Worm (Caenorhabditis elegans) whole organism, mixed stage, embryonic: ENCODE results near the gene Y75B12A.2.

Source experiments
- M03D4.4 ChIP-seq: sonication (generic microtip); optimal IDR thresholded peaks from 2 replicates; lab custom pipeline; 2017; ENCODE audit warnings: mild to moderate bottlenecking, missing genetic modification characterization, missing compliant biosample characterization
- bed-3 ChIP-seq: fragments of 200-800 bp; sonication (Bioruptor generic); optimal IDR thresholded peaks from 3 replicates; lab custom pipeline; 2018; ENCODE audit warnings: mild to moderate bottlenecking, missing genetic modification characterization, moderate library complexity, missing compliant biosample characterization
- blmp-1 ChIP-seq: fragments of 150-350 bp; optimal IDR thresholded peaks from 2 replicates; lab custom pipeline; 2014; ENCODE audit warnings: missing biosample characterization, missing genetic modification characterization
- ceh-39 ChIP-seq: fragments of 150-350 bp; optimal IDR thresholded peaks from 2 replicates; lab custom pipeline; 2014; ENCODE audit warnings: missing biosample characterization, missing genetic modification characterization
- ceh-43 ChIP-seq: fragments of 200-800 bp; sonication (Bioruptor generic); optimal IDR thresholded peaks from 2 replicates; lab custom pipeline; 2018; ENCODE audit warnings: mild to moderate bottlenecking, missing genetic modification characterization, moderate library complexity, missing compliant biosample characterization
- ceh-83 ChIP-seq: fragments of 200-800 bp; sonication (Bioruptor generic); optimal IDR thresholded peaks from 2 replicates; lab custom pipeline; 2018; ENCODE audit warnings: mild to moderate bottlenecking, missing genetic modification characterization, missing compliant biosample characterization
- ces-1 ChIP-seq: fragments of 150-350 bp; optimal IDR thresholded peaks from 2 replicates; lab custom pipeline; 2014; ENCODE audit warnings: missing biosample characterization, missing genetic modification reagents, missing genetic modification characterization
- elt-1 ChIP-seq: sonication (generic microtip); optimal IDR thresholded peaks from 2 replicates; lab custom pipeline; 2017; ENCODE audit warnings: missing genetic modification characterization, mild to moderate bottlenecking, missing compliant biosample characterization, antibody characterized with exemption, moderate library complexity, borderline replicate concordance; ENCODE audit not compliant: insufficient read depth
- elt-3 ChIP-seq: fragments of 150-350 bp; optimal IDR thresholded peaks from 2 replicates; lab custom pipeline; 2014; ENCODE audit warnings: missing biosample characterization, missing genetic modification characterization
- ham-2 ChIP-seq: fragments of 200-800 bp; sonication (Bioruptor generic); optimal IDR thresholded peaks from 2 replicates; lab custom pipeline; 2018; ENCODE audit warnings: mild to moderate bottlenecking, missing genetic modification characterization, missing compliant biosample characterization
- lin-13 ChIP-seq: fragments of 150-350 bp; optimal IDR thresholded peaks from 2 replicates; lab custom pipeline; 2014; ENCODE audit warnings: missing biosample characterization, missing genetic modification characterization
- lin-32 ChIP-seq: fragments of 200-800 bp; sonication (Bioruptor generic); optimal IDR thresholded peaks from 2 replicates; lab custom pipeline; 2018; ENCODE audit warnings: mild to moderate bottlenecking, missing genetic modification characterization, missing compliant biosample characterization
- lsy-2 ChIP-seq: fragments of 150-350 bp; optimal IDR thresholded peaks from 2 replicates; lab custom pipeline; 2014; ENCODE audit warnings: missing biosample characterization, missing genetic modification characterization
- mab-5 ChIP-seq: fragments of 150-350 bp; optimal IDR thresholded peaks from 2 replicates; lab custom pipeline; 2014; ENCODE audit warnings: missing biosample characterization, missing genetic modification characterization
- mep-1 ChIP-seq: fragments of 150-350 bp; optimal IDR thresholded peaks from 2 replicates; lab custom pipeline; 2017; ENCODE audit warnings: missing biosample characterization, missing genetic modification reagents, missing genetic modification characterization, inconsistent platforms
- nhr-12 ChIP-seq: fragments of 150-350 bp; optimal IDR thresholded peaks from 2 replicates; lab custom pipeline; 2014; ENCODE audit warnings: missing biosample characterization, missing genetic modification characterization
- nhr-2 ChIP-seq: fragments of 150-350 bp; optimal IDR thresholded peaks from 2 replicates; lab custom pipeline; 2014; ENCODE audit warnings: missing biosample characterization, missing genetic modification characterization
- nhr-237 ChIP-seq: fragments of 150-350 bp; optimal IDR thresholded peaks from 2 replicates; lab custom pipeline; 2014; ENCODE audit warnings: missing biosample characterization, missing genetic modification characterization
- nhr-28 ChIP-seq: fragments of 150-350 bp; optimal IDR thresholded peaks from 2 replicates; lab custom pipeline; 2014; ENCODE audit warnings: missing biosample characterization, missing genetic modification characterization
- nhr-76 ChIP-seq: sonication (generic microtip); optimal IDR thresholded peaks from 2 replicates; lab custom pipeline; 2017; ENCODE audit warnings: missing biosample characterization, missing genetic modification characterization
- sem-2 ChIP-seq: fragments of 200-800 bp; sonication (Bioruptor generic); optimal IDR thresholded peaks from 2 replicates; lab custom pipeline; 2018; ENCODE audit warnings: mild to moderate bottlenecking, missing genetic modification characterization, missing compliant biosample characterization
- sptf-1 ChIP-seq: sonication (generic microtip); optimal IDR thresholded peaks from 2 replicates; lab custom pipeline; 2017; ENCODE audit warnings: mild to moderate bottlenecking, missing genetic modification characterization, moderate library complexity, missing compliant biosample characterization
- tbx-8 ChIP-seq: fragments of 200-800 bp; sonication (Bioruptor generic); optimal IDR thresholded peaks from 2 replicates; lab custom pipeline; 2018; ENCODE audit warnings: mild to moderate bottlenecking, missing genetic modification characterization, moderate library complexity, missing compliant biosample characterization
- unc-120 ChIP-seq: sonication (generic microtip); optimal IDR thresholded peaks from 2 replicates; lab custom pipeline; 2017; ENCODE audit warnings: missing genetic modification characterization, missing compliant biosample characterization; ENCODE audit not compliant: poor library complexity, severe bottlenecking
- unc-39 ChIP-seq: fragments of 150-350 bp; optimal IDR thresholded peaks from 2 replicates; lab custom pipeline; 2014; ENCODE audit warnings: missing biosample characterization, missing genetic modification characterization
- unc-62 ChIP-seq: fragments of 150-350 bp; optimal IDR thresholded peaks from 2 replicates; lab custom pipeline; 2014; ENCODE audit warnings: missing biosample characterization, missing genetic modification reagents, missing genetic modification characterization
- zip-8 ChIP-seq: fragments of 150-350 bp; optimal IDR thresholded peaks from 2 replicates; lab custom pipeline; 2014; ENCODE audit warnings: missing biosample characterization, missing genetic modification characterization
- ztf-11 ChIP-seq: fragments of 150-350 bp; optimal IDR thresholded peaks from 2 replicates; lab custom pipeline; 2014; ENCODE audit warnings: missing biosample characterization, missing genetic modification characterization

Y75B12A.2 gene

DNA sequence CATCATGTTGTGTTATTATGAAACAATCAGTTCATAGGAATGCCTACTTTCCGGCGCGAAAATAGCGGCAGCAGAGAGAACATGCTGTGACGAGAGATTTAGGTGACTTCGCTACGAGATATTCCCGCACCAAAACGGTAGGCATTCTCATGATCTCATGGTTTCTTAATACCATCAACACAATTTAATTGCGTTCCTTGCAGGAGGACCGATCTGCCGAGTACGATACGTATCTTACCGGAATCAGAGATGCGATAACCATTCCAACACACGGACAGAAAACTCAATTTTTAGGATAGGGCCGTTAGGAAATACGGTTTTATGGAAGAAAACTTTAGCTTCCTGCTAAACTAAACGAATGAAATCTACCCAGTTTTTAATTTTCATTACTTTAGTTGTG lies 39.4 kb downstream of the Y75B12A.2 start, which contains the start of gene T09F5.1:
T09F5.1 (plus strand) TSS at position 301 of the 400 bp plus-strand sequence.
- TF ChIP-seq ham-2 (GFP tag; lab: Kevin White, UChicago) (no peak), elt-1 (tag; lab: Kevin White, UChicago) (peak; percentile 60)

DNA sequence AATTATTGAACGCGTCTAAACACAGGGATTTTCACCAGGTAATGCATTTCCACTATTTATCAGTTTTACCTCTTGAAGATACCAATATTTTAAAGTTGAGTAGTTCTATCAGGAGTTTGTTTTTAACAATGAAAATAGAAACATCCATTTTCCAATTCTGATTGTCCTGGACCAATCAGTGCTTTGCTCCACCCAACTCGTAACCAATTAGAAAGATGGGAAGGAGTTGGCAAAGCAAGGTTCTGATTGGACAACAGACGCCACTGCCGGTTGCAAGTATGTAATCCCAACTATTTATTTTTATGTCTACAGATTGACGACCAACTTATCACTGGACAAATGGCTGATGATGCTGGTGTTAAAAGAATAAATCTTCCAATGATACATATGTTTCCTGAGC lies 40.8 kb downstream of the Y75B12A.2 start:
- TF ChIP-seq ceh-43 (GFP tag; lab: Kevin White, UChicago) (no peak), ztf-11 (tag; lab: Kevin White, UChicago) (no peak), unc-120 (tag; lab: Kevin White, UChicago) (no peak), nhr-28 (no peak), nhr-2 (no peak), unc-39 (tag; lab: Kevin White, UChicago) (no peak), elt-1 (tag; lab: Kevin White, UChicago) (no peak), nhr-237 (tag; lab: Kevin White, UChicago) (no peak), blmp-1 (tag; lab: Kevin White, UChicago) (no peak), lin-32 (GFP tag; lab: Kevin White, UChicago) (no peak), lin-13 (tag; lab: Kevin White, UChicago) (no peak), zip-8 (no peak), lsy-2 (no peak), tbx-8 (GFP tag; lab: Kevin White, UChicago) (no peak)

DNA sequence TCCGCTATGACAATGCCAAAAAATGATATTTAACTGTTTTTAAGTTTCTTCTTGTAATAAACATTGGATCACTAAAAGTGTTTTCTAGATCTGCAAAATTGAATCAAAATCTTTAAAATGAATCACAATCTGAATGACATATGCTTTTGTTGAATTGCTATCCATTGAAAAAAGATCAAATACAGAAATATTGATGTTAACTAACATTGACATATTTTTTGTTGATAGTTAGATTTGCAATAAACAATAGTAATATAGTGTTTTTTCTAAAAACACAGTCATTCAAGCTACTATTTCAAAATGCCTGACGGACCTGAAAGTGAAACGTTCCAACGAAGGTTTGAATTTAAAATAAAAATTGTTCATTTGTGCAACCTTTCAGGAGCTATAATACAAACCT lies 41.3 kb downstream of the Y75B12A.2 start, which contains the start of gene T09F5.2:
T09F5.2 (plus strand) TSS at position 301 of the 400 bp plus-strand sequence.
- TF ChIP-seq mep-1 (no peak), nhr-12 (tag; lab: Kevin White, UChicago) (no peak), ham-2 (GFP tag; lab: Kevin White, UChicago) (no peak), mab-5 (no peak), M03D4.4 (no peak), nhr-2 (no peak), ceh-43 (GFP tag; lab: Kevin White, UChicago) (no peak), nhr-76 (tag; lab: Kevin White, UChicago) (no peak), sem-2 (GFP tag; lab: Kevin White, UChicago) (no peak), ces-1 (GFP tag; lab: Kevin White, UChicago) (no peak), elt-1 (tag; lab: Kevin White, UChicago) (no peak), unc-62 (GFP tag; lab: Kevin White, UChicago) (no peak)

DNA sequence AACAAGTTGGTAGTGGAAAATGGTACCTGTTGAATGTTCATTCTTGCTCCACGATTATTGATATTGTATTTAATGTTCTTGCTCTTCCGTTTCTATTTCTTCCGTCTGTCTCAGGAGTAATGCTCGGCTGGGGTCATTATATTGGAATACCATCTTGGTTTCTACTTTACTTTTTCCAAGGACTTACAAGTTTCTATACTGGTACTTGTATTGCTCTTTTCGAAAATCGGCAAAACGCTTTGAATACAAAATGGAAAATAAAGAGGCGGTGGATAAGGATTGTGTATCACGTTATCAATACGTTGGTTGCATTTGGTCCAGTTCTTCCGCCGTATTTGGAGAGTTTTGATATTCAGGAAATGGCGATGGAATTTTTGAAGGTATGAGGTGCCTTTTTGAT lies 42.6 kb downstream of the Y75B12A.2 start:
- TF ChIP-seq ham-2 (GFP tag; lab: Kevin White, UChicago) (no peak), nhr-28 (no peak), nhr-12 (tag; lab: Kevin White, UChicago) (no peak), sptf-1 (tag; lab: Kevin White, UChicago) (no peak), ceh-39 (tag; lab: Kevin White, UChicago) (no peak), blmp-1 (tag; lab: Kevin White, UChicago) (no peak), unc-62 (GFP tag; lab: Kevin White, UChicago) (no peak), ceh-83 (GFP tag; lab: Kevin White, UChicago) (no peak), bed-3 (GFP tag; lab: Kevin White, UChicago) (no peak), mep-1 (no peak), zip-8 (no peak), M03D4.4 (no peak), nhr-76 (tag; lab: Kevin White, UChicago) (no peak)

DNA sequence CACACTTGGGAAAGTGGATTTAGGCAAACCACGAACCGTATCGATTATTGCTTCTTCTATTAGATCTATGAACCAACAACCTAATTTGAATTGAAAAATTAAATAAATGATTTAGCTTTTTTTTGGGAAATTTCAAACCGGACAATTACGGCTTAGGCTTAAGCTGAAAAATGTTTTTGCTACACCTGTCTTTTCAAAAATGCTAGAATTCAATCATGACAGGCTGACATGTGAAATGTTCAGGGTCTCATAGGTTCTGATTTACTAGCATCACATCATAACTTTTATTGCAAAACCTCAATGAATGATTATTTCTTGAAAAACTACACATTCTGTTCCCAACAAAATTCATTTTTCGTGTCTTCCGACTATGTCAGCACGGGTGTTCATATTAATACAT lies 43.9 kb downstream of the Y75B12A.2 start, which contains the start of gene srh-55:
srh-55 (plus strand) TSS at position 301 of the 400 bp plus-strand sequence.
- no peak for TF ChIP-seq zip-8
- TF ChIP-seq mab-5, result no peak
- no peak for TF ChIP-seq ceh-39 (tag; lab: Kevin White, UChicago)
- TF ChIP-seq tbx-8 (GFP tag; lab: Kevin White, UChicago), result no peak
- no peak for TF ChIP-seq ztf-11 (tag; lab: Kevin White, UChicago)

DNA sequence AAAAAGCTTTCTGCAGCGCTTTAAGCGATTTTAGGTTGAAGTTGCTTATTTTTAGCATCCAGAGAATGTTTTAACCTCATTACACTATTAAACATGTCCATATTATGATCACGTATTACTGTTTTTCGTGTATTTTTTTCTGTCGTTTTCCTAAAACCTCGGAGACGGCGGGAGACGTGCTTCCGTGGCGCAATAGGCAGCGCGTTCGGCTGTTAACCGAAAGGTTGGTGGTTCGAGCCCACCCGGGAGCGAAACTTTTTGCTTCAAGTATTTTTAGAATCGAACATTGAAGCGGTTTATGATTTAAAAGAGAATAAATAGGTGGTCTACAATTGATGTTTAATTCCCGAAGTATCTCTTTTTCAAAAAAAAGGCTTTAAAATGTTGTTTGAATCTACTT lies 47.1 kb downstream of the Y75B12A.2 start:
- no peak for TF ChIP-seq blmp-1 (tag; lab: Kevin White, UChicago)
- TF ChIP-seq tbx-8 (GFP tag; lab: Kevin White, UChicago), result no peak
- TF ChIP-seq unc-39 (tag; lab: Kevin White, UChicago), result no peak
- TF ChIP-seq elt-3 (tag; lab: Kevin White, UChicago), result no peak
- no peak for TF ChIP-seq ham-2 (GFP tag; lab: Kevin White, UChicago)
- TF ChIP-seq nhr-2, result no peak
- TF ChIP-seq sptf-1 (tag; lab: Kevin White, UChicago), result no peak
- no peak for TF ChIP-seq ces-1 (GFP tag; lab: Kevin White, UChicago)
- no peak for TF ChIP-seq nhr-12 (tag; lab: Kevin White, UChicago)
- TF ChIP-seq lin-13 (tag; lab: Kevin White, UChicago), result no peak
- TF ChIP-seq mab-5, result no peak
- TF ChIP-seq ceh-83 (GFP tag; lab: Kevin White, UChicago), result no peak
- no peak for TF ChIP-seq bed-3 (GFP tag; lab: Kevin White, UChicago)
- TF ChIP-seq lin-32 (GFP tag; lab: Kevin White, UChicago), result no peak
